Worm (Caenorhabditis elegans) whole organism, late embryonic: ENCODE results near the gene F55G7.3.

Experiments used
- C08G9.2 ChIP-seq: sonication (generic microtip); optimal IDR thresholded peaks from 2 replicates; lab custom pipeline; 2016; ENCODE audit warnings: mild to moderate bottlenecking, missing genetic modification characterization, moderate library complexity, missing compliant biosample characterization
- C38D4.7 ChIP-seq: fragments of 200-800 bp; sonication (Bioruptor generic); optimal IDR thresholded peaks from 2 replicates; lab custom pipeline; 2018; ENCODE audit warnings: mild to moderate bottlenecking, missing genetic modification characterization, moderate library complexity, missing compliant biosample characterization
- F13H6.1 ChIP-seq: sonication (generic microtip); optimal IDR thresholded peaks from 2 replicates; lab custom pipeline; 2016; ENCODE audit warnings: missing genetic modification characterization, missing compliant biosample characterization
- K02D7.2 ChIP-seq: sonication (generic microtip); optimal IDR thresholded peaks from 2 replicates; lab custom pipeline; 2017; ENCODE audit warnings: mild to moderate bottlenecking, missing genetic modification characterization, missing compliant biosample characterization
- ahr-1 ChIP-seq: sonication (generic microtip); optimal IDR thresholded peaks from 2 replicates; lab custom pipeline; 2016; ENCODE audit warnings: missing genetic modification characterization, missing compliant biosample characterization
- ama-1 ChIP-seq: fragments of 150-350 bp; optimal IDR thresholded peaks from 2 replicates; lab custom pipeline; 2014
- ceh-14 ChIP-seq: sonication (generic microtip); optimal IDR thresholded peaks from 2 replicates; lab custom pipeline; 2016; ENCODE audit warnings: missing genotype, missing genetic modification characterization, missing compliant biosample characterization
- ceh-18 ChIP-seq: sonication (generic microtip); optimal IDR thresholded peaks from 2 replicates; lab custom pipeline; 2016; ENCODE audit warnings: missing genetic modification characterization, missing compliant biosample characterization
- ceh-19 ChIP-seq: fragments of 200-800 bp; sonication (Bioruptor generic); optimal IDR thresholded peaks from 2 replicates; lab custom pipeline; 2018; ENCODE audit warnings: mild to moderate bottlenecking, missing genetic modification characterization, missing compliant biosample characterization
- ceh-2 ChIP-seq: sonication (generic microtip); optimal IDR thresholded peaks from 2 replicates; lab custom pipeline; 2016; ENCODE audit warnings: missing genotype, missing genetic modification characterization, missing compliant biosample characterization
- ceh-22 ChIP-seq: sonication (generic microtip); optimal IDR thresholded peaks from 2 replicates; lab custom pipeline; 2017; ENCODE audit warnings: missing biosample characterization, missing genetic modification characterization
- ceh-30 ChIP-seq: fragments of 150-350 bp; optimal IDR thresholded peaks from 2 replicates; lab custom pipeline; 2014; ENCODE audit warnings: missing biosample characterization, missing genetic modification characterization
- ceh-31 ChIP-seq: sonication (generic microtip); optimal IDR thresholded peaks from 2 replicates; lab custom pipeline; 2016; ENCODE audit warnings: missing genetic modification characterization, missing compliant biosample characterization
- ceh-34 ChIP-seq: sonication (generic microtip); optimal IDR thresholded peaks from 2 replicates; lab custom pipeline; 2016; ENCODE audit warnings: mild to moderate bottlenecking, missing genetic modification characterization, missing compliant biosample characterization
- ceh-48 ChIP-seq: sonication (generic microtip); optimal IDR thresholded peaks from 2 replicates; lab custom pipeline; 2016; ENCODE audit warnings: missing genetic modification characterization, inconsistent platforms, missing compliant biosample characterization
- dmd-4 ChIP-seq: sonication (generic microtip); optimal IDR thresholded peaks from 2 replicates; lab custom pipeline; 2016; ENCODE audit warnings: borderline replicate concordance, missing genetic modification characterization, missing compliant biosample characterization
- elt-2 ChIP-seq: sonication (generic microtip); optimal IDR thresholded peaks from 2 replicates; lab custom pipeline; 2016; ENCODE audit warnings: missing genetic modification reagents, missing genetic modification characterization, missing compliant biosample characterization
- eyg-1 ChIP-seq: sonication (generic microtip); optimal IDR thresholded peaks from 2 replicates; lab custom pipeline; 2016; ENCODE audit warnings: missing genotype, missing genetic modification characterization, missing compliant biosample characterization
- fax-1 ChIP-seq: sonication (generic microtip); optimal IDR thresholded peaks from 2 replicates; lab custom pipeline; 2016; ENCODE audit warnings: missing genotype, missing genetic modification characterization, missing compliant biosample characterization
- fkh-10 ChIP-seq: fragments of 150-350 bp; optimal IDR thresholded peaks from 2 replicates; lab custom pipeline; 2014; ENCODE audit warnings: missing biosample characterization, missing genetic modification reagents, missing genetic modification characterization
- gmeb-2 ChIP-seq: sonication (generic microtip); optimal IDR thresholded peaks from 2 replicates; lab custom pipeline; 2016; ENCODE audit warnings: missing genetic modification characterization, inconsistent platforms, missing compliant biosample characterization
- hlh-13 ChIP-seq: fragments of 200-800 bp; sonication (Bioruptor generic); optimal IDR thresholded peaks from 2 replicates; lab custom pipeline; 2018; ENCODE audit warnings: mild to moderate bottlenecking, missing genetic modification characterization, missing compliant biosample characterization
- hlh-15 ChIP-seq: sonication (generic microtip); optimal IDR thresholded peaks from 2 replicates; lab custom pipeline; 2016; ENCODE audit warnings: missing genetic modification characterization, missing compliant biosample characterization
- hlh-30 ChIP-seq: sonication (generic microtip); optimal IDR thresholded peaks from 2 replicates; lab custom pipeline; 2017; ENCODE audit warnings: antibody characterized with exemption, missing genetic modification characterization, missing compliant biosample characterization; ENCODE audit not compliant: insufficient read depth
- hlh-8 ChIP-seq: sonication (generic microtip); optimal IDR thresholded peaks from 2 replicates; lab custom pipeline; 2016; ENCODE audit warnings: missing genotype, missing genetic modification characterization, missing compliant biosample characterization
- lin-11 ChIP-seq: fragments of 200-800 bp; sonication (Bioruptor generic); optimal IDR thresholded peaks from 2 replicates; lab custom pipeline; 2018; ENCODE audit warnings: mild to moderate bottlenecking, missing genetic modification characterization, missing compliant biosample characterization
- madf-2 ChIP-seq: sonication (generic microtip); optimal IDR thresholded peaks from 2 replicates; lab custom pipeline; 2017; ENCODE audit warnings: missing genetic modification characterization, missing compliant biosample characterization
- mec-3 ChIP-seq: sonication (generic microtip); optimal IDR thresholded peaks from 2 replicates; lab custom pipeline; 2016; ENCODE audit warnings: borderline replicate concordance, missing genetic modification characterization, missing compliant biosample characterization
- nfya-1 ChIP-seq: sonication (generic microtip); optimal IDR thresholded peaks from 2 replicates; lab custom pipeline; 2017; ENCODE audit warnings: missing genetic modification characterization, mild to moderate bottlenecking, missing compliant biosample characterization, antibody characterized with exemption, moderate library complexity
- nhr-232 ChIP-seq: sonication (generic microtip); optimal IDR thresholded peaks from 2 replicates; lab custom pipeline; 2016; ENCODE audit warnings: missing genetic modification characterization, missing compliant biosample characterization
- npax-4 ChIP-seq: sonication (generic microtip); optimal IDR thresholded peaks from 2 replicates; lab custom pipeline; 2016; ENCODE audit warnings: missing genetic modification characterization, missing compliant biosample characterization
- odd-2 ChIP-seq: sonication (generic microtip); optimal IDR thresholded peaks from 2 replicates; lab custom pipeline; 2017; ENCODE audit warnings: antibody characterized with exemption, mild to moderate bottlenecking, missing genetic modification characterization, missing compliant biosample characterization
- pag-3 ChIP-seq: sonication (generic microtip); optimal IDR thresholded peaks from 2 replicates; lab custom pipeline; 2016; ENCODE audit warnings: missing compliant biosample characterization, missing genetic modification characterization, borderline replicate concordance
- pax-1 ChIP-seq: fragments of 150-350 bp; optimal IDR thresholded peaks from 2 replicates; lab custom pipeline; 2014; ENCODE audit warnings: missing biosample characterization, missing genetic modification characterization
- pha-2 ChIP-seq: sonication (generic microtip); optimal IDR thresholded peaks from 2 replicates; lab custom pipeline; 2017; ENCODE audit warnings: mild to moderate bottlenecking, missing genetic modification characterization, missing compliant biosample characterization
- pqm-1 ChIP-seq: sonication (generic microtip); optimal IDR thresholded peaks from 2 replicates; lab custom pipeline; 2016; ENCODE audit warnings: missing genetic modification characterization, missing compliant biosample characterization
- pros-1 ChIP-seq: fragments of 150-350 bp; optimal IDR thresholded peaks from 2 replicates; lab custom pipeline; 2014; ENCODE audit warnings: missing biosample characterization, missing genetic modification reagents, missing genetic modification characterization
- ref-2 ChIP-seq: sonication (generic microtip); optimal IDR thresholded peaks from 2 replicates; lab custom pipeline; 2016; ENCODE audit warnings: missing genetic modification characterization, missing compliant biosample characterization
- sdc-2 ChIP-seq: sonication (generic microtip); optimal IDR thresholded peaks from 2 replicates; lab custom pipeline; 2016; ENCODE audit warnings: missing genotype, missing genetic modification characterization, missing compliant biosample characterization
- syd-9 ChIP-seq: sonication (generic microtip); optimal IDR thresholded peaks from 2 replicates; lab custom pipeline; 2016; ENCODE audit warnings: mild to moderate bottlenecking, missing genetic modification characterization, moderate library complexity, missing compliant biosample characterization
- tbx-2 ChIP-seq: sonication (generic microtip); optimal IDR thresholded peaks from 2 replicates; lab custom pipeline; 2016; ENCODE audit warnings: missing genetic modification characterization, missing compliant biosample characterization
- tbx-7 ChIP-seq: sonication (generic microtip); optimal IDR thresholded peaks from 2 replicates; lab custom pipeline; 2016; ENCODE audit warnings: missing genotype, missing genetic modification characterization, missing compliant biosample characterization
- ttx-3 ChIP-seq: sonication (generic microtip); optimal IDR thresholded peaks from 2 replicates; lab custom pipeline; 2016; ENCODE audit warnings: missing genetic modification reagents, missing genetic modification characterization, missing compliant biosample characterization
- unc-3 ChIP-seq, 2 experiments: fragments of 200-800 bp in 1 of 2; sonication (Bioruptor generic) in 1 of 2; sonication (generic microtip) in 1 of 2; conservative IDR thresholded peaks in 1 of 2; optimal IDR thresholded peaks in 1 of 2; 2 replicates each; pipeline versions ENCODE4 v1.3.6 to Lab custom; 2016 to 2022; ENCODE audit warnings: missing compliant biosample characterization in 2 of 2, missing genetic modification characterization in 2 of 2, missing genetic modification reagents in 1 of 2
- unc-42 ChIP-seq: sonication (generic microtip); optimal IDR thresholded peaks from 2 replicates; lab custom pipeline; 2016; ENCODE audit warnings: missing genotype, missing genetic modification characterization, missing compliant biosample characterization
- unc-55 ChIP-seq: sonication (generic microtip); optimal IDR thresholded peaks from 2 replicates; lab custom pipeline; 2017; ENCODE audit warnings: missing biosample characterization, missing genetic modification reagents, missing genetic modification characterization
- unc-86 ChIP-seq: sonication (generic microtip); optimal IDR thresholded peaks from 2 replicates; lab custom pipeline; 2016; ENCODE audit warnings: missing genetic modification characterization, missing compliant biosample characterization
- zip-5 ChIP-seq: sonication (generic microtip); optimal IDR thresholded peaks from 2 replicates; lab custom pipeline; 2016; ENCODE audit warnings: missing genetic modification characterization, missing compliant biosample characterization
- ztf-16 ChIP-seq: sonication (generic microtip); optimal IDR thresholded peaks from 2 replicates; lab custom pipeline; 2017; ENCODE audit warnings: missing genetic modification characterization, missing compliant biosample characterization

Gene F55G7.3

ce11 chrX:11937343-11937935, 4.4 kb downstream of the F55G7.3 start (continued):
- TF ChIP-seq pros-1 (tag; lab: Kevin White, UChicago) (peak; percentile 97), hlh-15 (tag; lab: Kevin White, UChicago) (peak; percentile 44), mec-3 (tag; lab: Kevin White, UChicago) (no peak), unc-3 (GFP tag; conservative IDR thresholded peaks at IDR 0.05; lab: Robert Waterston, UW) (0 out of 2 replicates have a peak, but pooled peaks have one; percentile 21), unc-3 (tag; optimal IDR thresholded peaks at IDR 0.05; lab: Kevin White, UChicago) (peak; percentile 15), ahr-1 (tag; lab: Kevin White, UChicago) (no peak), madf-2 (peak; percentile 73), sdc-2 (peak; percentile 99), K02D7.2 (tag; lab: Kevin White, UChicago) (no peak), zip-5 (tag; lab: Kevin White, UChicago) (peak; percentile 9), tbx-2 (tag; lab: Kevin White, UChicago) (peak; percentile 89), dmd-4 (peak; percentile 31), hlh-8 (tag; lab: Kevin White, UChicago) (peak; percentile 45), ceh-22 (tag; lab: Kevin White, UChicago) (peak; percentile 13), ref-2 (peak; percentile 81), eyg-1 (tag; lab: Kevin White, UChicago) (no peak), syd-9 (tag; lab: Kevin White, UChicago) (peak; percentile 87)

- no peak for TF ChIP-seq ama-1 (lab: Kevin White, UChicago)
- TF ChIP-seq hlh-13 = no peak
- peak; percentile 25 for TF ChIP-seq unc-42 (tag; lab: Kevin White, UChicago)
- TF ChIP-seq ceh-18 (tag; lab: Kevin White, UChicago) = peak; percentile 31
- TF ChIP-seq odd-2 = no peak
- TF ChIP-seq fkh-10 = no peak
- peak; percentile 34 for TF ChIP-seq ceh-48 (tag; lab: Kevin White, UChicago)
- TF ChIP-seq ztf-16 (tag; lab: Kevin White, UChicago) = peak; percentile 51
- peak; percentile 73 for TF ChIP-seq ceh-34 (tag; lab: Kevin White, UChicago)
- peak; percentile 67; the same call in 1 of the 2 replicates for TF ChIP-seq unc-3 (GFP tag; conservative IDR thresholded peaks at IDR 0.05; lab: Robert Waterston, UW)
- TF ChIP-seq unc-3 (tag; optimal IDR thresholded peaks at IDR 0.05; lab: Kevin White, UChicago) = peak; percentile 55
- no peak for TF ChIP-seq gmeb-2 (tag; lab: Kevin White, UChicago)
- peak; percentile 44 for TF ChIP-seq lin-11 (tag; lab: Kevin White, UChicago)
- no peak for TF ChIP-seq ceh-30 (tag; lab: Kevin White, UChicago)
- peak; percentile 23 for TF ChIP-seq nhr-232 (tag; lab: Kevin White, UChicago)
- TF ChIP-seq eyg-1 (tag; lab: Kevin White, UChicago) = peak; percentile 28
- TF ChIP-seq ceh-2 (tag; lab: Kevin White, UChicago) = peak; percentile 49
- peak; percentile 27 for TF ChIP-seq ceh-14 (tag; lab: Kevin White, UChicago)
- peak; percentile 54 for TF ChIP-seq tbx-2 (tag; lab: Kevin White, UChicago)
- peak; percentile 21 for TF ChIP-seq hlh-15 (tag; lab: Kevin White, UChicago)
- peak; percentile 52 for TF ChIP-seq ceh-31 (tag; lab: Kevin White, UChicago)
- peak; percentile 72 for TF ChIP-seq elt-2
- peak; percentile 56 for TF ChIP-seq pha-2 (tag; lab: Kevin White, UChicago)
- peak; percentile 13 for TF ChIP-seq fax-1
- peak; percentile 50 for TF ChIP-seq npax-4 (tag; lab: Kevin White, UChicago)
- no peak for TF ChIP-seq F13H6.1 (tag; lab: Kevin White, UChicago)
- TF ChIP-seq unc-55 = no peak
- peak; percentile 19 for TF ChIP-seq ahr-1 (tag; lab: Kevin White, UChicago)
- TF ChIP-seq K02D7.2 (tag; lab: Kevin White, UChicago) = no peak
- peak; percentile 27 for TF ChIP-seq tbx-7 (tag; lab: Kevin White, UChicago)
- TF ChIP-seq ceh-22 (tag; lab: Kevin White, UChicago) = no peak
- TF ChIP-seq nfya-1 (tag; lab: Kevin White, UChicago) = no peak
- peak; percentile 47 for TF ChIP-seq C08G9.2
- no peak for TF ChIP-seq pax-1 (tag; lab: Kevin White, UChicago)
- TF ChIP-seq C38D4.7 (GFP tag; lab: Kevin White, UChicago) = peak; percentile 67
- TF ChIP-seq ttx-3 (tag; lab: Kevin White, UChicago) = peak; percentile 1
- TF ChIP-seq unc-86 (tag; lab: Kevin White, UChicago) = peak; percentile 54
- no peak for TF ChIP-seq pag-3 (tag; lab: Kevin White, UChicago)
- TF ChIP-seq pqm-1 = no peak
- no peak for TF ChIP-seq hlh-30
- TF ChIP-seq zip-5 (tag; lab: Kevin White, UChicago) = peak; percentile 23
- peak; percentile 60 for TF ChIP-seq ceh-19
These were observed 6.9 kb downstream of the F55G7.3 start for ce11 chrX:11934933-11935332.
